Fruit fly (Drosophila melanogaster): ENCODE measurements around the gene Ser6.

The Ser6 gene

DNA sequence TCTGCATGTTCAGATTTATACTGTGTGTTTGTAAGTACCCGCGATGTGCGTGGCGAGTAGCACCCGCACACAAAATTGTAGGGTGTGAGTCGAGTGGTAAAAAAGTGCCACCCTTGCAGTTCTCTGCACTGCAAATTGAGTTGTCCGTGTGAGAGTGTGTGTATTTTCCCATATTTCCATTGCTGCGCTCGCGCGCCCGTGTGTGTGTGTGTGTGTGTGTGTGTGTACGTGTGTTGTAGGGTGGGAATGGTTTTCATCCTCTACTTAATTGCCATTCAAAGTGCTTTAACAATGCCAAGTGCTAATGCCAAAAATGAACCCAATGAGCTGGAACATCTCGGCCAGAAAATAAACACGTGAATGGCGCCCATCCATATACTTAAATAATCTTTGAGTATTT, 21.2 kb downstream of the Ser6 start:
- TF ChIP-seq pan (optimal IDR thresholded peaks at IDR 0.05) = peak; percentile 2

DNA sequence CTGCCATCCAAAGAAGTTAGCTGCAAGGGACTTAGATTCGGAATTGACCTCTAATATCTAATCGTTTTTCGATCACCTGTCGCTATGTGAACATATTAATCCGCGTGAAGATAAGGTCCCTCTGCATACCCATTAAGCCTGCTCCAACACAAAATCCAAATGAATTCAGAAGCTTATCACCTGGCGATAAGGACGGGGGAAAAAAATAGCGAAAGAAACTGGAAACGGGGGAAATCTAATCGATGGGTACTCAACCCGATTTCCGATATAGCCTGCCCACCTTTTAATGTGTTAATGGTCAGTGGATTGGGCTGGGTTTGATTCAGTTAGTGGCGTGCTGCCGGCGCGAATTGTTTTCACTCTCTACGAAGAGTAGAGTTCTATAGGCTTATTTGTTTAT, 28.8 kb downstream of the Ser6 start, which contains the start of gene Npc1b:
Gene Npc1b, plus strand, starts transcription at position 340 of the 400 bp plus-strand sequence.
- TF ChIP-seq Dfd (GFP tag; optimal IDR thresholded peaks at IDR 0.05) (no peak), Rel (GFP tag; optimal IDR thresholded peaks at IDR 0.05) (no peak), Rel (tag; optimal IDR thresholded peaks at IDR 0.05) (peak; percentile 85), h (GFP tag; optimal IDR thresholded peaks at IDR 0.05) (peak; percentile 13), fru (GFP tag; optimal IDR thresholded peaks at IDR 0.05) (no peak)

DNA sequence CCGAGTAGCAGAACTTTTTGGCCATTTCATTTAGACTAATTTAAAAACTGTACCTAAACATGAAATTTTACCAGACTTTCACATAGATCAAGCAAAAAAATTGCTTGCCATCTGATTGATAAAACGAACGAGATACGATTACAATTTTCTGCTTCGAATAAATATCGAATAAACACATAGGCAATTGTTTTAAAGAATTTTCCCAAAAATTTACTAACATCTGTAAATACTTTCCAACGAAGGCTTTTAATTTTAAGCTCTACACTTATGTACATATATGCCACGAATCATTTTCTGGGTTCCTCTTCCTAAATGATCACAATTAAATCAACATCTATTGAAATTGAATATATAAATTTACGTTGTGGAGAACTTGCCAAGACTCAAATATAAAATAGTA, 29.8 kb downstream of the Ser6 start, which contains the start of gene CG11227:
Gene CG11227, minus strand, starts transcription at position 101 of the 400 bp plus-strand sequence.
- no peak for TF ChIP-seq tai (GFP tag; optimal IDR thresholded peaks at IDR 0.05)
- TF ChIP-seq Hr78 (GFP tag; optimal IDR thresholded peaks at IDR 0.05) = no peak
- no peak for TF ChIP-seq OdsH (GFP tag; optimal IDR thresholded peaks at IDR 0.05)
- TF ChIP-seq Vsx2 (GFP tag; optimal IDR thresholded peaks at IDR 0.05; ENCODE audit: partially characterized antibody) = no peak
- no peak for TF ChIP-seq foxo (GFP tag; optimal IDR thresholded peaks at IDR 0.05)
- TF ChIP-seq usp (GFP tag; optimal IDR thresholded peaks at IDR 0.05) = no peak
- no peak for TF ChIP-seq CG32264 (GFP tag; optimal IDR thresholded peaks at IDR 0.05)
- no peak for TF ChIP-seq Dif (GFP tag; optimal IDR thresholded peaks at IDR 0.05; ENCODE audit: partially characterized antibody)
- no peak for TF ChIP-seq sv (GFP tag; optimal IDR thresholded peaks at IDR 0.05)
- TF ChIP-seq Jra (GFP tag; optimal IDR thresholded peaks at IDR 0.05) = no peak
- no peak for TF ChIP-seq dl (GFP tag; optimal IDR thresholded peaks at IDR 0.05; ENCODE audit: insufficient read depth in 1 of 2, partially characterized antibody in 2 of 2)
- no peak for TF ChIP-seq psq (GFP tag; optimal IDR thresholded peaks at IDR 0.05)
- no peak for TF ChIP-seq fru (GFP tag; optimal IDR thresholded peaks at IDR 0.05)
- no peak for TF ChIP-seq Hnf4 (GFP tag; optimal IDR thresholded peaks at IDR 0.05)
- no peak for TF ChIP-seq woc (GFP tag; optimal IDR thresholded peaks at IDR 0.05)
- TF ChIP-seq HLH106 (tag; optimal IDR thresholded peaks at IDR 0.05) = no peak
- TF ChIP-seq Hr83 (GFP tag; optimal IDR thresholded peaks at IDR 0.05; ENCODE audit: poor library complexity, severe bottlenecking) = no peak
- no peak for TF ChIP-seq lola (GFP tag; optimal IDR thresholded peaks at IDR 0.05)

DNA sequence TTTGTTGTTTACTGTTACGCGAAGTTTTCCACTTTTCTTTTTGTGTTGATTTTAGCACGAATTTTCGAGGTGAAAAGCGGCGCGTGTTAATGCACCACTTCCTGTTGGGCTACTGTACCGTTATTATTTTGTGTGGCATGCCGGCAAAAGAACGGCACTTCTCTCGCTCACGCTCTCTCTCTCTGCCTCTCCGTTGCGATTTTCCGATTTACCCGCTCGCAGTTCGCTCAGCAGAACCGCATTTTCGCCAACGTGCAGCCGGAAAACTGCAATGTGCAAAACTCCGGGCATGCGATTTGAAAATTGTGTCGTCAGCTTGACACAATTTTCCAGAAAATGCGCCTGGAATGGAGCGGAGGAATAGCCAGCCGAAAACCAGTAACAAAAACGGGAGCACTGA, 36.4 kb downstream of the Ser6 start, which contains the start of gene shakB:
Gene shakB, minus strand, starts transcription at position 101 of the 400 bp plus-strand sequence.
- no peak for TF ChIP-seq dsf (GFP tag; optimal IDR thresholded peaks at IDR 0.05; ENCODE audit: borderline replicate concordance)
- no peak for TF ChIP-seq dmrt93B (GFP tag; optimal IDR thresholded peaks at IDR 0.05)

DNA sequence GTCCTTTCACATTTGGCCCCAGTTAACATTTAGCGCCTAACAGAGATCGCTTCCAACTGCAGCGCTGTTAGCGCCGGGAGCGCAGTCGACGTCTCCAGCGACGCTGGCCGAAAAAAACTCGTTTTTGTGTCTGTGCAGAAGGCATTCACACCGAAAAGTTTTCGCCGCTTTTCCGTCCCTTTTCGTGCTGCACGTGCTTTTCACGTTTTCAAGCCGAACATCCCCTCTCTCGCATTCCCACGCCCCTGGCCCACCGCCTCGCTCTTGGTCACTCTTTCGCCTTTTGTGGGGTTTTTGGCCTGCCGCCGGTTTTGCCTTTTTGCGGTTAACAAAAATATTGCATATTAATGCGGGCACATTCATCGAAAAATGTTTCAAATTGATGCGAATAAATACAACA, 37.4 kb downstream of the Ser6 start:
- TF ChIP-seq lola (GFP tag; optimal IDR thresholded peaks at IDR 0.05) (no peak), woc (GFP tag; optimal IDR thresholded peaks at IDR 0.05) (no peak), brk (GFP tag; optimal IDR thresholded peaks at IDR 0.05) (no peak), rgr (GFP tag; optimal IDR thresholded peaks at IDR 0.05) (no peak), Dif (GFP tag; optimal IDR thresholded peaks at IDR 0.05; ENCODE audit: partially characterized antibody) (no peak)

DNA sequence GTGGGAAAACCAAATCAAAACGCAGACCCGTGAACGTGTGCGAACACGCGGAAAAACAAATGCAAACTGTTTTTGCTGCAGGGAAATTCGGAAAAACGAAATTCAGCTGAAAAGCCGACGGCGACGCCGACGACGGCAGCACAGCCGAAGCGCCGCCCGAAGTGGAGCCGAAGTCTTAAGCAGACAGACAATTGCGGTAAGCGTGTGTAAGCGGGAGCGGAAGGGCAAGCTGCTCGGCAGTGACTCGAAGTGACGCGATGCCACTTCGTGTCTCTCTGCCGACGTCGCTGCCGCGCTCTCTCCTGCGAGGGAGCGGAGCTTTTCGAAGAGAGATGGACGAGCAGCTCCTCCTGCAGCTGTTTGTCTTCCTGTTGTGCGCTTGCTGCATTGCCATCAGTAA, 38.4 kb downstream of the Ser6 start:
- no peak for TF ChIP-seq Sp1 (GFP tag; optimal IDR thresholded peaks at IDR 0.05)
- TF ChIP-seq Vsx2 (GFP tag; optimal IDR thresholded peaks at IDR 0.05; ENCODE audit: partially characterized antibody) = no peak
- no peak for TF ChIP-seq foxo (GFP tag; optimal IDR thresholded peaks at IDR 0.05)
- no peak for TF ChIP-seq Myc (optimal IDR thresholded peaks at IDR 0.05)
- no peak for TF ChIP-seq N (GFP tag; optimal IDR thresholded peaks at IDR 0.05)
- TF ChIP-seq sv (GFP tag; optimal IDR thresholded peaks at IDR 0.05) = no peak
- TF ChIP-seq Hr78 (GFP tag; optimal IDR thresholded peaks at IDR 0.05) = no peak

DNA sequence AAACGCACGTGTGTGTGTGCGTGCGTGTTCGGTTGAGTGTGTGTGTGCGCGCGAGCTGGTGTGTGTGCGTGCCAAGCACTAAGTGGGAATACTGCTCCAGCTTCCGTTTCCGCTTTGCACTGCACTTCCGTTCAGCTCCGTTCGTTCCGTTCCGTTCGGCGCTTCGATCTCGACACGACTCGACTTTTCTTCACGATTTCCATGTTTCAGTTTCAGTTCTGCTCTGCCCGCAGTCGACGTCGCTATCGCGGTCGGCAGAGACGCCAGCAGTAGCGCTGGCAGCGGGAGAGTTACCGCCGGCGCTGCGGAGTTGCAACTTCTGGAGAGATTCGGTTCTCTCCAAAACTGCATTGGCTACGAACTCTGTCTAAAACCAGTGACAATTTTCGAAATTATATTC, 39.5 kb downstream of the Ser6 start:
- TF ChIP-seq h (GFP tag; optimal IDR thresholded peaks at IDR 0.05) = no peak
- TF ChIP-seq ey (GFP tag; optimal IDR thresholded peaks at IDR 0.05) = no peak
- no peak for TF ChIP-seq Mio (GFP tag; optimal IDR thresholded peaks at IDR 0.05)
- no peak for TF ChIP-seq Myc (optimal IDR thresholded peaks at IDR 0.05)
- TF ChIP-seq brk (GFP tag; optimal IDR thresholded peaks at IDR 0.05) = no peak
- TF ChIP-seq dsf (GFP tag; optimal IDR thresholded peaks at IDR 0.05; ENCODE audit: borderline replicate concordance) = no peak
- TF ChIP-seq foxo (GFP tag; optimal IDR thresholded peaks at IDR 0.05) = no peak
